Fruit fly (Drosophila melanogaster): ENCODE measurements around the gene CG31087.

dm6 chr3R:25308228-25308627 is 5.4 kb downstream of the CG31087 start, which contains the start of gene CG10550:
- no peak for TF ChIP-seq CG8632 (GFP tag; optimal IDR thresholded peaks at IDR 0.05)
- TF ChIP-seq Blimp-1 (GFP tag; optimal IDR thresholded peaks at IDR 0.05) = no peak
- TF ChIP-seq fkh (GFP tag; optimal IDR thresholded peaks at IDR 0.05) = no peak
- TF ChIP-seq acj6 (GFP tag; optimal IDR thresholded peaks at IDR 0.05) = no peak
- no peak for TF ChIP-seq Sox14 (GFP tag; optimal IDR thresholded peaks at IDR 0.05)
- no peak for TF ChIP-seq CG34406 (GFP tag; optimal IDR thresholded peaks at IDR 0.05)
- no peak for TF ChIP-seq Sox102F (GFP tag; optimal IDR thresholded peaks at IDR 0.05)
- TF ChIP-seq Hr4 (GFP tag; optimal IDR thresholded peaks at IDR 0.05) = no peak
- no peak for TF ChIP-seq dac (GFP tag; optimal IDR thresholded peaks at IDR 0.05)
- no peak for TF ChIP-seq Hr39 (GFP tag; optimal IDR thresholded peaks at IDR 0.05)
- no peak for TF ChIP-seq vri (GFP tag; optimal IDR thresholded peaks at IDR 0.05)
- TF ChIP-seq fd85E (GFP tag; optimal IDR thresholded peaks at IDR 0.05) = no peak
- no peak for TF ChIP-seq Met (GFP tag; optimal IDR thresholded peaks at IDR 0.05)
- TF ChIP-seq Sox15 (GFP tag; optimal IDR thresholded peaks at IDR 0.05) = no peak

All from whole organism, prepupa.